Worm (Caenorhabditis elegans) whole organism, mixed stage, embryonic: ENCODE data around the gene hmp-1.
A peak's percentile ranks its signal among the peaks of the same experiment; 100 is the strongest.

Source experiments
- bed-3 ChIP-seq: fragments of 200-800 bp; sonication (Bioruptor generic); optimal IDR thresholded peaks from 3 replicates; lab custom pipeline; 2018; ENCODE audit warnings: mild to moderate bottlenecking, missing genetic modification characterization, moderate library complexity, missing compliant biosample characterization
- blmp-1 ChIP-seq: fragments of 150-350 bp; optimal IDR thresholded peaks from 2 replicates; lab custom pipeline; 2014; ENCODE audit warnings: missing biosample characterization, missing genetic modification characterization
- ceh-43 ChIP-seq: fragments of 200-800 bp; sonication (Bioruptor generic); optimal IDR thresholded peaks from 2 replicates; lab custom pipeline; 2018; ENCODE audit warnings: mild to moderate bottlenecking, missing genetic modification characterization, moderate library complexity, missing compliant biosample characterization
- ceh-83 ChIP-seq: fragments of 200-800 bp; sonication (Bioruptor generic); optimal IDR thresholded peaks from 2 replicates; lab custom pipeline; 2018; ENCODE audit warnings: mild to moderate bottlenecking, missing genetic modification characterization, missing compliant biosample characterization
- ces-1 ChIP-seq: fragments of 150-350 bp; optimal IDR thresholded peaks from 2 replicates; lab custom pipeline; 2014; ENCODE audit warnings: missing biosample characterization, missing genetic modification reagents, missing genetic modification characterization
- cnd-1 ChIP-seq: fragments of 200-800 bp; sonication (Bioruptor generic); optimal IDR thresholded peaks from 2 replicates; lab custom pipeline; 2018; ENCODE audit warnings: mild to moderate bottlenecking, missing genetic modification characterization, missing compliant biosample characterization
- drap-1 ChIP-seq: fragments of 200-800 bp; sonication (Bioruptor generic); optimal IDR thresholded peaks from 3 replicates; lab custom pipeline; 2018; ENCODE audit warnings: mild to moderate bottlenecking, missing genetic modification characterization, missing compliant biosample characterization
- elt-1 ChIP-seq: sonication (generic microtip); optimal IDR thresholded peaks from 2 replicates; lab custom pipeline; 2017; ENCODE audit warnings: missing genetic modification characterization, mild to moderate bottlenecking, missing compliant biosample characterization, antibody characterized with exemption, moderate library complexity, borderline replicate concordance; ENCODE audit not compliant: insufficient read depth
- elt-3 ChIP-seq: fragments of 150-350 bp; optimal IDR thresholded peaks from 2 replicates; lab custom pipeline; 2014; ENCODE audit warnings: missing biosample characterization, missing genetic modification characterization
- flh-1 ChIP-seq: fragments of 200-800 bp; sonication (Bioruptor generic); optimal IDR thresholded peaks from 2 replicates; lab custom pipeline; 2018; ENCODE audit warnings: mild to moderate bottlenecking, missing genetic modification characterization, moderate library complexity, missing compliant biosample characterization
- ham-2 ChIP-seq: fragments of 200-800 bp; sonication (Bioruptor generic); optimal IDR thresholded peaks from 2 replicates; lab custom pipeline; 2018; ENCODE audit warnings: mild to moderate bottlenecking, missing genetic modification characterization, missing compliant biosample characterization
- hlh-1 ChIP-seq: fragments of 150-350 bp; optimal IDR thresholded peaks from 2 replicates; lab custom pipeline; 2014; ENCODE audit warnings: missing biosample characterization, missing genetic modification reagents, missing genetic modification characterization
- lin-13 ChIP-seq: fragments of 150-350 bp; optimal IDR thresholded peaks from 2 replicates; lab custom pipeline; 2014; ENCODE audit warnings: missing biosample characterization, missing genetic modification characterization
- lin-32 ChIP-seq: fragments of 200-800 bp; sonication (Bioruptor generic); optimal IDR thresholded peaks from 2 replicates; lab custom pipeline; 2018; ENCODE audit warnings: mild to moderate bottlenecking, missing genetic modification characterization, missing compliant biosample characterization
- lsy-2 ChIP-seq: fragments of 150-350 bp; optimal IDR thresholded peaks from 2 replicates; lab custom pipeline; 2014; ENCODE audit warnings: missing biosample characterization, missing genetic modification characterization
- mab-5 ChIP-seq: fragments of 150-350 bp; optimal IDR thresholded peaks from 2 replicates; lab custom pipeline; 2014; ENCODE audit warnings: missing biosample characterization, missing genetic modification characterization
- mep-1 ChIP-seq: fragments of 150-350 bp; optimal IDR thresholded peaks from 2 replicates; lab custom pipeline; 2017; ENCODE audit warnings: missing biosample characterization, missing genetic modification reagents, missing genetic modification characterization, inconsistent platforms
- mls-2 ChIP-seq: sonication (generic microtip); optimal IDR thresholded peaks from 2 replicates; lab custom pipeline; 2016; ENCODE audit warnings: mild to moderate bottlenecking, missing genetic modification characterization, moderate library complexity, missing compliant biosample characterization
- nhr-12 ChIP-seq: fragments of 150-350 bp; optimal IDR thresholded peaks from 2 replicates; lab custom pipeline; 2014; ENCODE audit warnings: missing biosample characterization, missing genetic modification characterization
- nhr-2 ChIP-seq: fragments of 150-350 bp; optimal IDR thresholded peaks from 2 replicates; lab custom pipeline; 2014; ENCODE audit warnings: missing biosample characterization, missing genetic modification characterization
- nhr-237 ChIP-seq: fragments of 150-350 bp; optimal IDR thresholded peaks from 2 replicates; lab custom pipeline; 2014; ENCODE audit warnings: missing biosample characterization, missing genetic modification characterization
- nhr-28 ChIP-seq: fragments of 150-350 bp; optimal IDR thresholded peaks from 2 replicates; lab custom pipeline; 2014; ENCODE audit warnings: missing biosample characterization, missing genetic modification characterization
- nhr-76 ChIP-seq: sonication (generic microtip); optimal IDR thresholded peaks from 2 replicates; lab custom pipeline; 2017; ENCODE audit warnings: missing biosample characterization, missing genetic modification characterization
- sem-2 ChIP-seq: fragments of 200-800 bp; sonication (Bioruptor generic); optimal IDR thresholded peaks from 2 replicates; lab custom pipeline; 2018; ENCODE audit warnings: mild to moderate bottlenecking, missing genetic modification characterization, missing compliant biosample characterization
- sptf-1 ChIP-seq: sonication (generic microtip); optimal IDR thresholded peaks from 2 replicates; lab custom pipeline; 2017; ENCODE audit warnings: mild to moderate bottlenecking, missing genetic modification characterization, moderate library complexity, missing compliant biosample characterization
- tbx-8 ChIP-seq: fragments of 200-800 bp; sonication (Bioruptor generic); optimal IDR thresholded peaks from 2 replicates; lab custom pipeline; 2018; ENCODE audit warnings: mild to moderate bottlenecking, missing genetic modification characterization, moderate library complexity, missing compliant biosample characterization
- unc-120 ChIP-seq: sonication (generic microtip); optimal IDR thresholded peaks from 2 replicates; lab custom pipeline; 2017; ENCODE audit warnings: missing genetic modification characterization, missing compliant biosample characterization; ENCODE audit not compliant: poor library complexity, severe bottlenecking
- unc-39 ChIP-seq: fragments of 150-350 bp; optimal IDR thresholded peaks from 2 replicates; lab custom pipeline; 2014; ENCODE audit warnings: missing biosample characterization, missing genetic modification characterization
- unc-62 ChIP-seq: fragments of 150-350 bp; optimal IDR thresholded peaks from 2 replicates; lab custom pipeline; 2014; ENCODE audit warnings: missing biosample characterization, missing genetic modification reagents, missing genetic modification characterization
- zip-8 ChIP-seq: fragments of 150-350 bp; optimal IDR thresholded peaks from 2 replicates; lab custom pipeline; 2014; ENCODE audit warnings: missing biosample characterization, missing genetic modification characterization
- ztf-11 ChIP-seq: fragments of 150-350 bp; optimal IDR thresholded peaks from 2 replicates; lab custom pipeline; 2014; ENCODE audit warnings: missing biosample characterization, missing genetic modification characterization

Gene hmp-1

DNA sequence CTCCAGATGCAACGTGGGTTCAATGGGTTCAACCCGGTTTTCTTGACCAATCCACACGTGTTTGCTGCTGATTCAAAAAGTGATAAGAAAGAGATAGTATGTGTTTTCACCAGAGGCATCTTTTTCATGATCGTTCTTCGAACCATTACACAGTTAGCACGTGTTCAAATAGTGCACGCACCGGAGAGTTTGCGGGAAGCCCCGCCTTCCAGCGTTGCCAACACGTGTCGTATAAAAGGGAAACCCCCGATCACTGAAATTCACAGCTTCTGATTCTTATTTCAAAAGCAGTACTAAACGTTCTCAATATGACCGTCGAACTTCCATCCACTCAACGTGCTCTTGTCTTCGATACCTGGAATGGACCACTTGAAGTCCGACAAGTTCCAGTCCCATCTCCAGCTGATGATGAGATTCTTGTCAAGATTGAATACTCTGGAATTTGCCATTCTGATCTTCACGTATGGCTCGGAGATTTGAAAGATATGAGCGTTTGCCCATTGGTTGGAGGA is 42.4 kb downstream of the hmp-1 start, which contains the start of gene adh-1:
Gene adh-1 (plus strand): TSS at position 261 of the 512 bp plus-strand sequence.
- TF ChIP-seq drap-1 (GFP tag; lab: Kevin White, UChicago), result no peak
- TF ChIP-seq lin-13, result no peak
- TF ChIP-seq, all 35 proteins: peak for 0

ce11 chrV:11888656-11889055 is 43.0 kb downstream of the hmp-1 start:
- TF ChIP-seq elt-1 (tag; lab: Kevin White, UChicago) (no peak), lsy-2 (tag; lab: Kevin White, UChicago) (no peak), mab-5 (no peak)

DNA sequence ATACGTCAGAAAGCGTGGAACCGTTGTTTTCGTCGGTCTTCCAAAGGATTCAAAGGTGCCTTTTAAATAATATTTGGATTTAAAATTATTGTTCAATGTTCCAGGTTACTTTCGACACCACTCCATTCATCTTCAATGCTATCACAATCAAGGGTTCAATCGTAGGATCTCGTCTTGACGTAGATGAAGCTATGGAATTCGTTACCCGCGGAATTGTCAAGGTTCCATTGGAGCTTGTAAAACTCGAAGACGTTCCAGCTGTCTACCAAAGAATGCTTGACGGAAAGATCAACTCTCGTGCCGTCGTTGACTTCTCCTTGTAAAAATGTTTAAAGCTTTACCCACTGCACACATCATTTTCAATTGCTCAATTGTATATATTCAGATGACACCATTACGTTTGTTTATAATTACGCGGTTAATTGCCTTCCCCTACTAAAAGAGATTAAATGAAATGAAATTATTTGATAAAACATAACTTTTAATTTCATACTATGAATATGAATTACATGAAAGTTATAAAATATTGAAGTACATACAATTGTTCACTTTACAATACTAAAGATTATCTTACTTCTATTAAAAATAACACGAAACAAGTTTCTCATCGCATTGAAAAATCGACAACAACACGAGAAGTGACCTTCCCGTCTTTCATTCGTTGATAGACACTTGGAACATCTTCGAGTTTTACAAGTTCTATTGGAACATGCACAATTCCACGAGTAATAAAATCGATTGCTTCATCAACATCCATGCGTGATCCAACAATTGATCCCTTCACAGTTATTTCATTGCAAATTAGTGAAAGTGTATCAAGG is 43.7 kb downstream of the hmp-1 start:
- TF ChIP-seq nhr-12 (tag; lab: Kevin White, UChicago), result no peak
- TF ChIP-seq tbx-8 (GFP tag; lab: Kevin White, UChicago), result no peak
- no peak for TF ChIP-seq lin-13
- no peak for TF ChIP-seq ceh-83
- no peak for TF ChIP-seq bed-3 (GFP tag; lab: Kevin White, UChicago)
- no peak for TF ChIP-seq unc-39
- TF ChIP-seq elt-1 (tag; lab: Kevin White, UChicago), result no peak
- no peak for TF ChIP-seq ham-2
- no peak for TF ChIP-seq sptf-1
- TF ChIP-seq, all 35 proteins: peak for 0

ce11 chrV:11891143-11891862 is 45.6 kb downstream of the hmp-1 start, which contains the start of the genes sodh-2 and srx-76:
Gene sodh-2 (minus strand): TSS chrV:11891243.
Gene srx-76 (plus strand): TSS chrV:11891812.
- TF ChIP-seq zip-8 (tag; lab: Kevin White, UChicago) (no peak), nhr-12 (tag; lab: Kevin White, UChicago) (no peak), nhr-28 (tag; lab: Kevin White, UChicago) (no peak)

ce11 chrV:11893975-11894374 is 48.3 kb downstream of the hmp-1 start, which contains the start of gene K12G11.6:
Gene K12G11.6 (plus strand): TSS chrV:11894331.
- TF ChIP-seq zip-8 (tag; lab: Kevin White, UChicago), result no peak
- no peak for TF ChIP-seq ceh-43
- TF ChIP-seq unc-62 (GFP tag; lab: Kevin White, UChicago), result no peak
- no peak for TF ChIP-seq nhr-76 (tag; lab: Kevin White, UChicago)
- no peak for TF ChIP-seq lin-32 (GFP tag; lab: Kevin White, UChicago)
- TF ChIP-seq, all 35 proteins: peak for 0

ce11 chrV:11896322-11896898 is 50.7 kb downstream of the hmp-1 start:
- TF ChIP-seq nhr-12 (tag; lab: Kevin White, UChicago), result peak; percentile 32
- no peak for TF ChIP-seq ces-1 (GFP tag; lab: Kevin White, UChicago)
- peak; percentile 25 for TF ChIP-seq lin-13
- TF ChIP-seq mep-1 (tag; lab: Kevin White, UChicago), result peak; percentile 50

DNA sequence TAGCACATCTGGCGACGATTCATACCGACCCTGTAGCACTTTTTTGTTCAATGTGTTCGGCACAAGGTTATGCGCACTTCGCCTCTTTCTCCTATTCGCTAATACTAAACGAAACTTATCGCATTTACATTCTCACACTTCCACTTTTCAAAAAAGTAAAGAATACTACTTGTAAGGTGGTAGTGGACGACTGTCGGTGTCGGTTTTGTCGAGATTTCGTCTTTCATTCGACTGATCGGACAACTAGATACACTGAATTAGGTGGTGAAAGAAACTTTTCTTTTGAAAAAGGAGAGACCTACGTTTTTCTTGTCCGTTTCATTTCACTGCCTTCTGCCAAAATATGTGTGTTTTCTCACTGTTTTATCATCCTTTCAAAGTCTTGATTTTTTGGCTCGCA is 51.9 kb downstream of the hmp-1 start:
- TF ChIP-seq sem-2 (GFP tag; lab: Kevin White, UChicago) (no peak), ham-2 (no peak), tbx-8 (GFP tag; lab: Kevin White, UChicago) (no peak), unc-120 (tag; lab: Kevin White, UChicago) (no peak), mls-2 (tag; lab: Kevin White, UChicago) (no peak), nhr-2 (tag; lab: Kevin White, UChicago) (no peak), lin-32 (GFP tag; lab: Kevin White, UChicago) (no peak), blmp-1 (tag; lab: Kevin White, UChicago) (no peak), ceh-83 (no peak), mab-5 (no peak), unc-39 (no peak), flh-1 (no peak), nhr-12 (tag; lab: Kevin White, UChicago) (no peak), ztf-11 (tag; lab: Kevin White, UChicago) (no peak), cnd-1 (tag; lab: Kevin White, UChicago) (no peak), elt-1 (tag; lab: Kevin White, UChicago) (no peak), elt-3 (tag; lab: Kevin White, UChicago) (no peak), nhr-237 (tag; lab: Kevin White, UChicago) (no peak), drap-1 (GFP tag; lab: Kevin White, UChicago) (no peak), hlh-1 (tag; lab: Kevin White, UChicago) (no peak)
- TF ChIP-seq, all 35 proteins: peak for 0
